Worm (Caenorhabditis elegans): ENCODE measurements around the gene ZK666.8.
"Not testable (repeated sequence)": the region's sequence is repeated elsewhere in the genome, so short reads cannot be mapped to it uniquely, and the experiment has no call there.

The ZK666.8 gene

DNA sequence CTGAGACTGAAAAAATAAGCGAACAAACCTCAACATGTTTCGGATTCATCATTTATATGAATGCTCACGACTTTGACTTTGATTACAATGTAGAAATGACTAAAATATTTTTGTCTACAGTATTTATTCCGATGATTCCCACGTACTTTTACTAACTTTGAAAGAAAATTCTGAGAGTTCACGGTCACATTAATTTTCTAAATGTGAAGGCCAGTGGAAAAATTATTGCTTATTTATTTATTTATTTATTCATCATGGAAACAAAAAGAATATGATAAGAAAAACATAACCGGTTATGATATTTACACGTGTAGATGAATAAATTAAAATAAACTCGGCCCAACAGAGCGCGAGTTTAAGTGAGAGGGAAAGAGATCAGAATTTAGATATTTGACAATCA, at the start of gene ZK666.8:
ZK666.8 (minus strand) TSS at position 101 of the 400 bp plus-strand sequence.
- TF ChIP-seq ref-1 (GFP tag; conservative IDR thresholded peaks at IDR 0.05); flt-1 (GFP tag; IDR thresholded peaks at IDR 0.05); T22C8.4 (GFP tag; IDR thresholded peaks at IDR 0.05): not testable (repeated sequence)

DNA sequence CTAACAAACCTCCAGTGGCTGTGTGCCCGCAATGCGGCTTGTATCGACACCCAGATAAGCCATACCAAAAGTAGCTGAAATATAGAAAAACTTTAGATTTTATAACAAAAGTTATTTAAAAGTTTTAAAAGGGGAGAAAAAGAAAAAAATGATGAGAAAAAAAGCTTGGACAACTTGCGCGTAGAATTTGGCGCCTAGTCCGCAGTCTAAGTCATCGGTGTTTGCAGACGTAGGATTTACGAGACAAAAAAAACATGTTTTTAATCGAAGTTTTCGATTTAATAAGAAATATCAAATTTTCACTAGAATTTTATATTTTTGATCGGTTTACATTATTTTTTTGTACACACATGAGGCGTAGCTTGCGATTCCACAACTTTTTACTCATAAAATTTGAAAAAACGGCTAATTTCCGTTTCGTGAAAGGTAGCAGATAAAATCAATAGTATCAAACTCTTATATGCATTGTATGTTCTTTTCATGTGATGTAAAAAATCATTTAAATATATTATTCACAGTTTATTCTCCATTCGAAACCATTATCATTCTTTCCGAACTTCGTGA, 49.1 kb upstream of the ZK666.8 start, which contains the start of gene pro-1:
pro-1 (minus strand) TSS at position 74 of the 564 bp plus-strand sequence.
- TF ChIP-seq med-1 (GFP tag; optimal IDR thresholded peaks at IDR 0.05; ENCODE audit: insufficient read depth) (no peak), cog-1 (tag; optimal IDR thresholded peaks at IDR 0.05) (peak; percentile 53), klf-2 (GFP tag; conservative IDR thresholded peaks at IDR 0.05) (no peak), flt-1 (GFP tag; IDR thresholded peaks at IDR 0.05) (peak; percentile 59; the same call in 1 of the 2 replicates)

DNA sequence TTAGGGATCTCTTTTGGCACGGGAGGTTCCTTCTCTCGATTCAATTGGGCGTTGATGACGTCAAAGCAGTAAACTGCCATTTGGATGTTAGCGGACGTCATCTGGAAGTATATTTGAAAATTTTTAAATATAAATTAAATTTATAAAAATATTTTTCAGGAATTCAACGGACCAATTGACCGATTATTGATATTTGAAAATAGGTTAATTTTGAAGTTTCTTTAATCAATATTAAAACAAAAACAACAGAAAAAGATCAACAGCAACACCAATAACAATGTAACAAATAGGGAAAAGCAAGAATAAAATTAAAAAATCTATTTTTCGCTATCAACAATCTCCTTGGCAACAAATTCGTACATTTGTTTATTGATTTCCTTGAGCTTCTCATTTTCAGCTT, 46.3 kb upstream of the ZK666.8 start, which contains the start of gene R166.3:
R166.3 (minus strand) TSS at position 101 of the 400 bp plus-strand sequence.
- TF ChIP-seq ref-1 (GFP tag; conservative IDR thresholded peaks at IDR 0.05) = no peak
- TF ChIP-seq flt-1 (GFP tag; IDR thresholded peaks at IDR 0.05) = no peak
- no peak for TF ChIP-seq tab-1 (GFP tag; IDR thresholded peaks at IDR 0.05)
- TF ChIP-seq ztf-29 (GFP tag; IDR thresholded peaks at IDR 0.05) = no peak
- TF ChIP-seq cog-1 (tag; optimal IDR thresholded peaks at IDR 0.05) = no peak
- TF ChIP-seq ztf-23 (GFP tag; IDR thresholded peaks at IDR 0.05) = no peak
- TF ChIP-seq T22C8.4 (GFP tag; IDR thresholded peaks at IDR 0.05) = no peak
- no peak for TF ChIP-seq med-1 (GFP tag; optimal IDR thresholded peaks at IDR 0.05; ENCODE audit: insufficient read depth)
- no peak for TF ChIP-seq klf-2 (GFP tag; conservative IDR thresholded peaks at IDR 0.05)

DNA sequence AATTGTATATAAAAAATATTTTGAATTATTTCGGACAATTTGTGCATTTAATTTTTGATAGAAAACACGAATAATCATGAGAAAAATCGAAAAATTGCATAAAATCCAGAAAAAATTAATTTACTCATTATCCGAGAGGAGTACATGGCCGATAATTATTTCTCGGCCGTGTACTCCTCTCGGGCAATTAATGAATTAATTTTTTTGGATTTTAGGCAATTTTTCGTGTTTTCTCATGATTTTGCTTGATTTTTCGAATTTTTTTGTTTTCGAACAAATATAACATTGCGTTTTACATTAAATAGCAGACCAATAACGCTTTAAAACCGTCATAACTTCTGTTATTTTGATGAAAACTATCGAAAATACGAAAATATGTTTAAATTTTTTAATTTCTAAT, 45.1 kb upstream of the ZK666.8 start:
- no peak for TF ChIP-seq klf-2 (GFP tag; conservative IDR thresholded peaks at IDR 0.05)
- peak; percentile 38 for TF ChIP-seq cog-1 (tag; optimal IDR thresholded peaks at IDR 0.05)
- no peak for TF ChIP-seq T22C8.4 (GFP tag; IDR thresholded peaks at IDR 0.05)

DNA sequence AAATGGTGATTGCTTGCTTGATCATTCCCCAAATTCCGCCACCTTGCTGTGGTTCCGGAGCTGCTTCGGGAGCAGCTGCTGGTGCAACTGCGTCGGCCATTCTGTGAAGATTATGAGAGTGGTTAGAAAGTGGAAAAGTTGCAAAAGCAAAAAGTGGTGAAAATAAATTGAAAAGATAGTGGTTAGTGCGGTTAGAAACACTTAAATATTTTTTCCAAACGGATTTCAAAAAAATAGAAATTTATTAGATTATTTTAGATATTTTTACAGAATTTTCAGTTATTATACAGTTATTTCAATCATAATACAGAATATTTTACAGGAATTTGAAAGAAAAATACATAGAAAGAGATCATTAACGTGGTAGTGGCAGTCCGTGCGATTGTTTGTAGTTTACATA, 44.6 kb upstream of the ZK666.8 start, which contains the start of gene R166.2:
R166.2 (minus strand) TSS at position 101 of the 400 bp plus-strand sequence.
- no peak for TF ChIP-seq flt-1 (GFP tag; IDR thresholded peaks at IDR 0.05)
- TF ChIP-seq T22C8.4 (GFP tag; IDR thresholded peaks at IDR 0.05) = no peak
- no peak for TF ChIP-seq cog-1 (tag; optimal IDR thresholded peaks at IDR 0.05)
- no peak for TF ChIP-seq med-1 (GFP tag; optimal IDR thresholded peaks at IDR 0.05; ENCODE audit: insufficient read depth)
- TF ChIP-seq klf-2 (GFP tag; conservative IDR thresholded peaks at IDR 0.05) = no peak
- TF ChIP-seq ztf-29 (GFP tag; IDR thresholded peaks at IDR 0.05) = no peak
- TF ChIP-seq tab-1 (GFP tag; IDR thresholded peaks at IDR 0.05) = no peak

DNA sequence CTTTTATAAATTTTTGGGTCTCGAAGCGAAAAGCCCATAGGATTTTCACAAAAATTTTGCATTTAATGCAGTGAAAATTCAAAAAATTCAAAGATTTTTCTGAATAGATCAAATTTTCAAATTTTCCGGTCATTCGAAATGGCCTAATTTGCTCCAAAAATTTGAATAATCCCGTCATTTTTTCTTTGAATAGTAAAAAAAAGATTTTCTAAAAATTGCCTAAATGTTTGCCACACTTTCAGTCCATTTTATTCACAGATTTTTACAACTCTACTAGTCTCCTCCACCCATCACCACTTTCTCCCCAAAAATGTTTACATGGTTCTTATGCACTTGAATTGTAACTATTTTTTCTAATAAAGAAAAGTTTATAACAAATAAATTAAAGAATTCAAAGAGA, 41.1 kb upstream of the ZK666.8 start:
- TF ChIP-seq T22C8.4 (GFP tag; IDR thresholded peaks at IDR 0.05) (no peak), flt-1 (GFP tag; IDR thresholded peaks at IDR 0.05) (no peak), cog-1 (tag; optimal IDR thresholded peaks at IDR 0.05) (no peak), ztf-23 (GFP tag; IDR thresholded peaks at IDR 0.05) (no peak), tab-1 (GFP tag; IDR thresholded peaks at IDR 0.05) (no peak), ztf-29 (GFP tag; IDR thresholded peaks at IDR 0.05) (no peak), klf-2 (GFP tag; conservative IDR thresholded peaks at IDR 0.05) (no peak), med-1 (GFP tag; optimal IDR thresholded peaks at IDR 0.05; ENCODE audit: insufficient read depth) (no peak)

DNA sequence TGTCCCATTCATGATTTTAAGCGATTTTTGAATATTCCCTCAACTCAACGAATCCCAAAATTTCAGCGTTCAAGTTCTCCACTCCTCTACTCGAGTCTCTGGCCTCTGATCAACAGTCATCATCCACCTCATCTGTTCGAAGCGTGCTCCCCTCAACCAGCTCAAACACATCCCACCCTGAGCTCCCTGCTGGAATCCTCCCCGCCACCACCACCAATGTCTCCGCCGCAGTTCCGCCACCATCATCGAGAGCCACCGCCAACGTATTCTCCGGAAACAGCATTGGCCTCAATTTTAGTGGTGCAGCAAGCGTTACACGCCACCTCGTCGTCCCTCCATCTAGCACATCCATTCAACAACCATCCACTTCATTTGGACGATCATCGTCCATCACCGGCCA, 38.7 kb upstream of the ZK666.8 start:
- no peak for TF ChIP-seq flt-1 (GFP tag; IDR thresholded peaks at IDR 0.05)
- TF ChIP-seq T22C8.4 (GFP tag; IDR thresholded peaks at IDR 0.05) = no peak
- no peak for TF ChIP-seq klf-2 (GFP tag; conservative IDR thresholded peaks at IDR 0.05)
- no peak for TF ChIP-seq med-1 (GFP tag; optimal IDR thresholded peaks at IDR 0.05; ENCODE audit: insufficient read depth)
- TF ChIP-seq tab-1 (GFP tag; IDR thresholded peaks at IDR 0.05) = no peak
- TF ChIP-seq ref-1 (GFP tag; conservative IDR thresholded peaks at IDR 0.05) = no peak
- TF ChIP-seq ztf-29 (GFP tag; IDR thresholded peaks at IDR 0.05) = no peak
- no peak for TF ChIP-seq cog-1 (tag; optimal IDR thresholded peaks at IDR 0.05)
- no peak for TF ChIP-seq ztf-23 (GFP tag; IDR thresholded peaks at IDR 0.05)

DNA sequence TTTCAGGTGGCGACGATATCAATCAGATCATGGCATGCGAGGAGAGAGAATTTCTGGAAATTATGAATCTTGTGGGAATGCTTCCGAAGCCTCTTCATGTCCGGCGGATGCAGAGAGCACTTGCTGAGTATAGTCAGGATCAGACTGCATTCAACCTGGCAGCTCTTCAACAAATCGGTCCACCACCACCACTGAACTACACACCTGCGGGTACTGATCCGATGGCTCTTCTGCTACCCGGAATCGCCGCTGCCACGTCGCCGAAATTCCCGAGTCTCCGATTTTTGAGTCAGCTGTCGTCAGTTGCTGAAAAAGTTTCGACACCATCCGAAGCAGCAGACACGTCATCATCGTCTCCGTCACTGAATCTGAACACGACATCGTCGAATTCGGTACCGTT, 38.0 kb upstream of the ZK666.8 start:
- TF ChIP-seq T22C8.4 (GFP tag; IDR thresholded peaks at IDR 0.05) (no peak), flt-1 (GFP tag; IDR thresholded peaks at IDR 0.05) (no peak), cog-1 (tag; optimal IDR thresholded peaks at IDR 0.05) (no peak), ztf-23 (GFP tag; IDR thresholded peaks at IDR 0.05) (no peak), klf-2 (GFP tag; conservative IDR thresholded peaks at IDR 0.05) (no peak), ref-1 (GFP tag; conservative IDR thresholded peaks at IDR 0.05) (no peak), med-1 (GFP tag; optimal IDR thresholded peaks at IDR 0.05; ENCODE audit: insufficient read depth) (no peak), ztf-29 (GFP tag; IDR thresholded peaks at IDR 0.05) (no peak)

DNA sequence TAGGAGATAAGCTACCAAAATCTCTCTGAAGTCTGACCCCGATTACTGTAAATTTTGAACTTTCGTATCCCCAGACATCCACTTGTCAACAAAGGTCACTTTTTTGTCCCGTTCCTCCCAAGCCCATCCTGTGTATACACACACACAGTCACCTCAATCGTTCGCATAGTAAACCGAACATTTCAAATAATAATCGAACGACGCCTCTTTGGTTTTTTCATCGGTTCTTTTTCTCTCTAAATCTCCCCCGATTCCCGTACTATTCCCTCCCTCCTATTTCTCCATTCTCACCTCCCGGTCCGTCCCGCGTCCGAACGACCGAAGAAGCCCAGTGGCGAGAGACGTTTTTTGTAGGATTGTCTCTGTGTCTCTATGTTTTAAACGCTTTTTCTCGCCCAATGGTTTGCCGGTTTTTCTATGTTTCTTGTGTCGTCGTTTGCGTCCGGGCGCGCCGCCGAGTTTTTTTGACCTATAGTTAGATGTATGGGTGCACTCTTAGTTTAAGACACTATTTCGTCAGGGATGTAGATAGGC, 36.4 kb upstream of the ZK666.8 start:
- TF ChIP-seq med-1 (GFP tag; optimal IDR thresholded peaks at IDR 0.05; ENCODE audit: insufficient read depth) (no peak), flt-1 (GFP tag; IDR thresholded peaks at IDR 0.05) (no peak), klf-2 (GFP tag; conservative IDR thresholded peaks at IDR 0.05) (no peak), cog-1 (tag; optimal IDR thresholded peaks at IDR 0.05) (no peak)

DNA sequence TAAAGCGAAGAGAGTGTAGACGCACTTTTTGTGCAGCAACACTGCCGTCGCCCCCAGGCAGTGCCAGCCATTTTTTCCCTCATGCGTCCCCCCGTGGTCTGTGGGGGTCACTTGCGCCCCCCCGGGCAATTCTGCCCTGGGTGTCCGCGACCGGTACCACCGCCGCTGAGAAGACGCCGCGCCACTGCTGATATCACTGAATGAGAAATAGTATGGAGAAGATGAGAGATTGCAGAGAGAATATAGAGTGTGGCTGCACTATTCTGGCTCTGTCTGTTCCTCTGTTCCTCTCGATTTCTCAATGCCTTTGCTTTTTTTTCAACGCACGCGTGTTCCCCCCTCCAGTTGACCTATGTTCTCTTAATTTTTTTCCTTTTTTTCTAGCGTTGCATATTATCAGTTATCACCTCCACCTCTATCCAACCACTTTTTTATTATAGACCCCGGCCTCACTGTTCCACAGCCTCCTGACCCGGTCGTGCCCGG, 34.8 kb upstream of the ZK666.8 start, which contains the start of gene mab-10:
mab-10 (plus strand) TSS at position 436 of the 486 bp plus-strand sequence.
- TF ChIP-seq T22C8.4 (GFP tag; IDR thresholded peaks at IDR 0.05) (no peak), klf-2 (GFP tag; conservative IDR thresholded peaks at IDR 0.05) (no peak), ztf-23 (GFP tag; IDR thresholded peaks at IDR 0.05) (0 out of 2 replicates have a peak, but pooled peaks have one; percentile 48), flt-1 (GFP tag; IDR thresholded peaks at IDR 0.05) (no peak), tab-1 (GFP tag; IDR thresholded peaks at IDR 0.05) (no peak), med-1 (GFP tag; optimal IDR thresholded peaks at IDR 0.05; ENCODE audit: insufficient read depth) (no peak)
